Fruit fly (Drosophila melanogaster): ENCODE data around the gene ens.
A peak's percentile ranks its signal among the peaks of the same experiment; 100 is the strongest.

ens gene

dm6 chr3L:4133724-4134678 is at the start of gene ens:
Gene ens, minus strand, starts transcription at chr3L:4134550.
- TF ChIP-seq CG34367 (tag; optimal IDR thresholded peaks at IDR 0.05) (peak; percentile 2), Pif1A (GFP tag; optimal IDR thresholded peaks at IDR 0.05) (no peak), CG8301 (tag; optimal IDR thresholded peaks at IDR 0.05) (no peak), CG14655 (GFP tag; optimal IDR thresholded peaks at IDR 0.05) (no peak), CG32121 (GFP tag; IDR thresholded peaks at IDR 0.05) (peak; percentile 40), CG17806 (tag; optimal IDR thresholded peaks at IDR 0.05) (no peak), CG10348 (GFP tag; IDR thresholded peaks at IDR 0.05) (no peak), EcR (GFP tag; optimal IDR thresholded peaks at IDR 0.05) (peak; percentile 14), CG15710 (tag; optimal IDR thresholded peaks at IDR 0.05) (peak; percentile 15), gl (tag; optimal IDR thresholded peaks at IDR 0.05) (peak; percentile 31), rn (GFP tag; IDR thresholded peaks at IDR 0.05) (no peak), Snoo (tag; optimal IDR thresholded peaks at IDR 0.05) (peak; percentile 20), CG13204 (GFP tag; optimal IDR thresholded peaks at IDR 0.05) (no peak), CG4496 (GFP tag; IDR thresholded peaks at IDR 0.05) (no peak), CG8159 (tag; optimal IDR thresholded peaks at IDR 0.05) (no peak), CG12605 (GFP tag; IDR thresholded peaks at IDR 0.05) (peak; percentile 17; the same call in 1 of the 2 replicates), Pif1B (GFP tag; optimal IDR thresholded peaks at IDR 0.05) (no peak)

- TF ChIP-seq CG14655 (GFP tag; optimal IDR thresholded peaks at IDR 0.05) (peak; percentile 62), fd96Ca (GFP tag; IDR thresholded peaks at IDR 0.05) (no peak), CG8159 (tag; optimal IDR thresholded peaks at IDR 0.05) (peak; percentile 47), CG4496 (GFP tag; IDR thresholded peaks at IDR 0.05) (peak; percentile 51; the same call in 2 of the 3 replicates), CG12605 (GFP tag; IDR thresholded peaks at IDR 0.05) (no peak)
Measured at dm6 chr3L:4177981-4178562, 43.7 kb upstream of the ens start, which contains the start of gene Teh4. Gene Teh4, minus strand, starts transcription at chr3L:4178270.

- TF ChIP-seq CG15710 (tag; optimal IDR thresholded peaks at IDR 0.05), result no peak
- no peak for TF ChIP-seq CG32121 (GFP tag; IDR thresholded peaks at IDR 0.05)
- no peak for TF ChIP-seq rn (GFP tag; IDR thresholded peaks at IDR 0.05)
- no peak for TF ChIP-seq Ets98B (GFP tag; IDR thresholded peaks at IDR 0.05)
Measured at dm6 chr3L:4173584-4173983, 39.2 kb upstream of the ens start, which contains the start of gene CG18675. Gene CG18675, plus strand, starts transcription at chr3L:4173884.

DNA sequence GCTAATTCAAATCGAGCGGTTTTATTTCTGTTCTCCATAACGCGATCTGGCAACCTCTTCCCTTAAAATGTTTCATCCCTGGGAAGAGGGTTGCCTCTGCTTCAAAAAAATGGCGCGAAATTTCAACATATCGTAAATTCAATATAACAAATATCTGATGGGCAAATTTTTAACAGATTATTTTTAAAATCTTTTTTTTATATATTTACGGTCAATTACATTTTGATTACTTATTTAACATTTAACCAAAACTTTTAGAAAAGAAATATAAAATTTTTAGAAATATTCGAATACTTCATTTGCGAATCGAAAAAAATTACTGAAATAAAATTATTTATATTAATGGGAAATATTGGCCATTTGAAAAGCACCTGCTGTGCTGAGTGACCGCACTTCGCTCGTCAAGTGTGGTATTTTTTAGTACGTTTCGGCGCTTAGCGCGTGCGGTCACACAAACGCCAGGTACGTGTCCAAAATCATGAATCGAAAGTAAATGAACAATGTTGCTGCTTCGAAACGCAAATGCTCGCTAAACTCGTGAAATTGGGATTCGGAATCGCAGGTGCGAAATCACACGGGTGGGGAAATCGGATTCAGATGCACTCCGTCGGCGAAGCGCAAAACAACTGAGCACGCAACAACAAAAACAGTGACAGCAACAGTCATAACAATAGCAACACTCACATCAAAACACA is 35.8 kb upstream of the ens start, which contains the start of gene Ero1L:
Gene Ero1L, plus strand, starts transcription at position 448 of the 695 bp plus-strand sequence.
- TF ChIP-seq gl (tag; optimal IDR thresholded peaks at IDR 0.05) (peak; percentile 18), D1 (tag; optimal IDR thresholded peaks at IDR 0.05) (peak; percentile 91), fd96Ca (GFP tag; IDR thresholded peaks at IDR 0.05) (0 out of 3 replicates have a peak, but pooled peaks have one; percentile 50), CG17806 (tag; optimal IDR thresholded peaks at IDR 0.05) (peak; percentile 16), CG15710 (tag; optimal IDR thresholded peaks at IDR 0.05) (peak; percentile 4), EcR (GFP tag; optimal IDR thresholded peaks at IDR 0.05) (no peak), CG32121 (GFP tag; IDR thresholded peaks at IDR 0.05) (0 out of 2 replicates have a peak, but pooled peaks have one; percentile 23), CG12605 (GFP tag; IDR thresholded peaks at IDR 0.05) (no peak), CG8159 (tag; optimal IDR thresholded peaks at IDR 0.05) (peak; percentile 43), Pif1A (GFP tag; optimal IDR thresholded peaks at IDR 0.05) (peak; percentile 15), Ets98B (GFP tag; IDR thresholded peaks at IDR 0.05) (no peak), CG9948 (tag; optimal IDR thresholded peaks at IDR 0.05) (peak; percentile 39)

DNA sequence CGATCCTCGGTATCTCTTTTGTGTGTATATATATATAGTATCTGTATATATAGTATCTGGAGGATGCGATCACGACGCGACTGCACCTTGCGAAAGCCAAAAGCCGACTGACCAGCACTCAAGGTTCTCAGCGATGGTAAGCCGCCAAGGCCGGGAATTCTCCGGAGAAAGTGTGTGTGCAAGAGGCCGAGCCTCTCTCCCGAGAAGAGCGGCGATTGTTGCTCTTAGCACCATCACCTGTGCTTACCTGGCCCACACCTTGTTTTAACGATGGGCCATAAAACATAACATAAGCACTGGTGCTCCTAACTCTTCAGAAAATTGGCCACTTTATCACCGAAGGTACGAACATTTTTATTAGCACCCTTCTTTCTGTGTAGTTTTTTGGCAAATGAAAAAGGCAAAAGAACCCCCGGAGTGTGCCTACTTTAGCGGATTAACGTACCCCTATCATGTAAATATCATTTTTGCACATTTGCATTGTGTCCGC is 33.0 kb upstream of the ens start, which contains the start of gene mas:
Gene mas, minus strand, starts transcription at position 112 of the 490 bp plus-strand sequence.
- no peak for TF ChIP-seq Ets98B (GFP tag; IDR thresholded peaks at IDR 0.05)
- TF ChIP-seq Pif1A (GFP tag; optimal IDR thresholded peaks at IDR 0.05), result no peak
- TF ChIP-seq CG34367 (tag; optimal IDR thresholded peaks at IDR 0.05), result no peak
- TF ChIP-seq CG15710 (tag; optimal IDR thresholded peaks at IDR 0.05), result no peak
- no peak for TF ChIP-seq CG9948 (tag; optimal IDR thresholded peaks at IDR 0.05)

DNA sequence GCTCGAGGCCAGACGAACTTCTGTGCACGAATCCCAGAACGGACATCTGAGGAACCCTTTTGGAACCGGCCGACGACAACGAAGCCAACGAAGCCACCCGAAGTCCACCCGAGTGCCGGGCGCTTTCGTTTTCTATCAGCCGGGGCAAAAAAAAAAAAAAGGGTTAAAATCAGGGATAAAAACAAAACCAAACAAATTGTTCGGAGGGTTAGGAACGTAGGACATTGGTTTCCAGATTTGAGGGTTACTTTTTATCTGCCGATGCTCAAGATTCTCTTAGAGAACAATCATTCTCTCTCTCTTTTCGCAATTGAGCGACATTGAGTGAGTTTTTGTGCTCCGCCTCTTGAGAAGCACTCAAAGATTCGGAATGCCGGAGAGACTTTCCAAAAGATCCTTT is 26.6 kb upstream of the ens start, which contains the start of gene nab:
Gene nab, minus strand, starts transcription at position 7 of the 400 bp plus-strand sequence.
- TF ChIP-seq Snoo (tag; optimal IDR thresholded peaks at IDR 0.05), result peak; percentile 23
- TF ChIP-seq CG8301 (tag; optimal IDR thresholded peaks at IDR 0.05), result no peak
